Fruit fly (Drosophila melanogaster): Measurements from ENCODE around the gene ImpE2.

dm6 chr3L:3472063-3472528 is 40.4 kb downstream of the ImpE2 start, which contains the start of the genes CG32267 and CG42324:
- TF ChIP-seq CrebA (GFP tag; optimal IDR thresholded peaks at IDR 0.05; ENCODE audit: borderline replicate concordance) (no peak), psq (GFP tag; optimal IDR thresholded peaks at IDR 0.05) (no peak), pan (optimal IDR thresholded peaks at IDR 0.05) (no peak), brk (GFP tag; optimal IDR thresholded peaks at IDR 0.05) (no peak), Vsx2 (GFP tag; optimal IDR thresholded peaks at IDR 0.05; ENCODE audit: partially characterized antibody) (no peak), usp (GFP tag; optimal IDR thresholded peaks at IDR 0.05) (no peak), Abd-B (GFP tag; optimal IDR thresholded peaks at IDR 0.05) (no peak), Jra (GFP tag; optimal IDR thresholded peaks at IDR 0.05) (no peak), Hr83 (GFP tag; optimal IDR thresholded peaks at IDR 0.05; ENCODE audit: poor library complexity, severe bottlenecking) (no peak), Hr78 (GFP tag; optimal IDR thresholded peaks at IDR 0.05) (no peak)

All from whole organism, wandering third instar larva.